Worm (Caenorhabditis elegans) whole organism, young adult: ENCODE measurements around the gene ZK1290.13.

Experiments
- B0035.1 ChIP-seq: sonication (generic microtip); optimal IDR thresholded peaks from 2 replicates; lab custom pipeline; 2016; ENCODE audit warnings: missing genetic modification characterization, mild to moderate bottlenecking, missing compliant biosample characterization, missing genotype, missing genetic modification reagents
- F33H1.4 ChIP-seq: fragments of 200-800 bp; sonication (Bioruptor generic); IDR thresholded peaks from 2 replicates; pipeline ENCODE4 v1.3.6; 2022; ENCODE audit warnings: missing genetic modification reagents, missing genetic modification characterization, missing compliant biosample characterization
- K12H6.12 ChIP-seq: fragments of 200-800 bp; sonication (Bioruptor generic); optimal IDR thresholded peaks from 2 replicates; lab custom pipeline; 2018; ENCODE audit warnings: mild to moderate bottlenecking, missing genetic modification characterization, missing compliant biosample characterization
- Y53F4B.3 ChIP-seq: fragments of 200-800 bp; sonication (Bioruptor generic); IDR thresholded peaks from 2 replicates; pipeline ENCODE4 v1.3.6; 2022; ENCODE audit warnings: missing genetic modification reagents, missing genetic modification characterization, missing compliant biosample characterization
- athp-1 ChIP-seq: sonication (generic microtip); optimal IDR thresholded peaks from 2 replicates; lab custom pipeline; 2017; ENCODE audit warnings: mild to moderate bottlenecking, missing genetic modification characterization, missing compliant biosample characterization
- attf-3 ChIP-seq: fragments of 200-800 bp; sonication (Bioruptor generic); conservative IDR thresholded peaks from 2 replicates; pipeline ENCODE4 v1.3.6; 2022; ENCODE audit warnings: missing genetic modification reagents, missing genetic modification characterization, missing compliant biosample characterization
- bed-1 ChIP-seq: fragments of 200-800 bp; sonication (Bioruptor generic); IDR thresholded peaks from 2 replicates; pipeline ENCODE4 v1.3.6; 2022; ENCODE audit warnings: missing genetic modification reagents, missing genetic modification characterization, missing compliant biosample characterization
- bed-2 ChIP-seq: fragments of 200-800 bp; sonication (Bioruptor generic); IDR thresholded peaks from 2 replicates; pipeline ENCODE4 v1.3.6; 2022; ENCODE audit warnings: missing genetic modification reagents, missing genetic modification characterization, missing compliant biosample characterization
- ccch-3 ChIP-seq: fragments of 200-800 bp; sonication (Bioruptor generic); optimal IDR thresholded peaks from 2 replicates; lab custom pipeline; 2018; ENCODE audit warnings: mild to moderate bottlenecking, missing genetic modification characterization, missing compliant biosample characterization
- dpff-1 ChIP-seq: sonication (generic microtip); optimal IDR thresholded peaks from 2 replicates; lab custom pipeline; 2017; ENCODE audit warnings: mild to moderate bottlenecking, missing genetic modification characterization, missing compliant biosample characterization
- efl-1 ChIP-seq: fragments of 150-350 bp; optimal IDR thresholded peaks from 2 replicates; lab custom pipeline; 2014; ENCODE audit warnings: missing biosample characterization, missing genetic modification reagents, missing genetic modification characterization
- egl-44 ChIP-seq: fragments of 200-800 bp; sonication (Bioruptor generic); IDR thresholded peaks from 2 replicates; pipeline ENCODE4 v1.3.6; 2022; ENCODE audit warnings: missing genetic modification reagents, missing genetic modification characterization, missing compliant biosample characterization
- egrh-3 ChIP-seq: fragments of 200-800 bp; sonication (Bioruptor generic); IDR thresholded peaks from 2 replicates; pipeline ENCODE4 v1.3.6; 2022; ENCODE audit warnings: missing genetic modification reagents, missing genetic modification characterization, missing compliant biosample characterization
- ets-4 ChIP-seq: fragments of 200-800 bp; sonication (Bioruptor generic); optimal IDR thresholded peaks from 2 replicates; lab custom pipeline; 2018; ENCODE audit warnings: mild to moderate bottlenecking, missing genetic modification characterization, missing compliant biosample characterization
- fkh-3 ChIP-seq: sonication (generic microtip); optimal IDR thresholded peaks from 2 replicates; lab custom pipeline; 2016; ENCODE audit warnings: mild to moderate bottlenecking, missing genetic modification characterization, missing compliant biosample characterization
- gei-17 ChIP-seq: fragments of 200-800 bp; sonication (Bioruptor generic); optimal IDR thresholded peaks from 2 replicates; lab custom pipeline; 2018; ENCODE audit warnings: mild to moderate bottlenecking, missing genetic modification characterization, missing compliant biosample characterization
- hlh-26 ChIP-seq: fragments of 200-800 bp; sonication (Bioruptor generic); conservative IDR thresholded peaks from 2 replicates; pipeline ENCODE4 v1.3.6; 2022; ENCODE audit warnings: missing genetic modification reagents, missing genetic modification characterization, missing compliant biosample characterization
- lag-1 ChIP-seq: fragments of 200-800 bp; sonication (Bioruptor generic); IDR thresholded peaks from 2 replicates; pipeline ENCODE4 v1.3.6; 2022; ENCODE audit warnings: missing genetic modification reagents, missing genetic modification characterization, missing compliant biosample characterization
- lsy-27 ChIP-seq: sonication (generic microtip); optimal IDR thresholded peaks from 2 replicates; lab custom pipeline; 2017; ENCODE audit warnings: missing genetic modification characterization, mild to moderate bottlenecking, missing compliant biosample characterization, antibody characterized with exemption, missing genotype, borderline replicate concordance; ENCODE audit not compliant: insufficient read depth
- mxl-1 ChIP-seq: sonication (generic microtip); optimal IDR thresholded peaks from 2 replicates; lab custom pipeline; 2016; ENCODE audit warnings: missing genetic modification characterization, missing compliant biosample characterization
- nhr-179 ChIP-seq: sonication (generic microtip); optimal IDR thresholded peaks from 2 replicates; lab custom pipeline; 2016; ENCODE audit warnings: mild to moderate bottlenecking, missing genetic modification characterization, missing compliant biosample characterization
- snpc-1.3 ChIP-seq: sonication (generic microtip); optimal IDR thresholded peaks from 2 replicates; lab custom pipeline; 2017; ENCODE audit warnings: missing genetic modification characterization, mild to moderate bottlenecking, missing compliant biosample characterization, antibody characterized with exemption, moderate library complexity, missing genotype, missing genetic modification reagents; ENCODE audit not compliant: insufficient read depth
- snpc-3.4 ChIP-seq: sonication (generic microtip); optimal IDR thresholded peaks from 2 replicates; lab custom pipeline; 2017; ENCODE audit warnings: missing genetic modification characterization, mild to moderate bottlenecking, missing compliant biosample characterization, antibody characterized with exemption, moderate library complexity, missing genotype, missing genetic modification reagents
- somi-1 ChIP-seq: fragments of 200-800 bp; sonication (Bioruptor generic); optimal IDR thresholded peaks from 2 replicates; lab custom pipeline; 2018; ENCODE audit warnings: mild to moderate bottlenecking, missing genetic modification characterization, missing compliant biosample characterization
- tlf-1 ChIP-seq: fragments of 200-800 bp; sonication (Bioruptor generic); optimal IDR thresholded peaks from 2 replicates; lab custom pipeline; 2018; ENCODE audit warnings: mild to moderate bottlenecking, missing genetic modification characterization, missing compliant biosample characterization
- unc-62 ChIP-seq: fragments of 150-350 bp; optimal IDR thresholded peaks from 2 replicates; lab custom pipeline; 2014; ENCODE audit warnings: missing biosample characterization, missing genetic modification reagents, missing genetic modification characterization
- xnd-1 ChIP-seq: sonication (generic microtip); optimal IDR thresholded peaks from 2 replicates; lab custom pipeline; 2016; ENCODE audit warnings: missing genotype, missing genetic modification reagents, missing genetic modification characterization, missing compliant biosample characterization
- zfh-2 ChIP-seq: fragments of 200-800 bp; sonication (Bioruptor generic); conservative IDR thresholded peaks from 2 replicates; pipeline ENCODE4 v1.3.6; 2022; ENCODE audit warnings: missing genetic modification reagents, missing genetic modification characterization, missing compliant biosample characterization
- ztf-25 ChIP-seq: fragments of 200-800 bp; sonication (Bioruptor generic); IDR thresholded peaks from 2 replicates; pipeline ENCODE4 v1.3.6; 2022; ENCODE audit warnings: missing genetic modification reagents, missing genetic modification characterization, missing compliant biosample characterization
- ztf-26 ChIP-seq: sonication (generic microtip); optimal IDR thresholded peaks from 2 replicates; lab custom pipeline; 2017; ENCODE audit warnings: missing genetic modification characterization, missing compliant biosample characterization
- ztf-3 ChIP-seq: fragments of 200-800 bp; sonication (Bioruptor generic); optimal IDR thresholded peaks from 2 replicates; lab custom pipeline; 2018; ENCODE audit warnings: mild to moderate bottlenecking, missing genetic modification characterization, missing compliant biosample characterization
- ztf-6 ChIP-seq: fragments of 200-800 bp; sonication (Bioruptor generic); IDR thresholded peaks from 2 replicates; pipeline ENCODE4 v1.3.6; 2022; ENCODE audit warnings: missing genetic modification reagents, missing genetic modification characterization, missing compliant biosample characterization

ZK1290.13 gene

DNA sequence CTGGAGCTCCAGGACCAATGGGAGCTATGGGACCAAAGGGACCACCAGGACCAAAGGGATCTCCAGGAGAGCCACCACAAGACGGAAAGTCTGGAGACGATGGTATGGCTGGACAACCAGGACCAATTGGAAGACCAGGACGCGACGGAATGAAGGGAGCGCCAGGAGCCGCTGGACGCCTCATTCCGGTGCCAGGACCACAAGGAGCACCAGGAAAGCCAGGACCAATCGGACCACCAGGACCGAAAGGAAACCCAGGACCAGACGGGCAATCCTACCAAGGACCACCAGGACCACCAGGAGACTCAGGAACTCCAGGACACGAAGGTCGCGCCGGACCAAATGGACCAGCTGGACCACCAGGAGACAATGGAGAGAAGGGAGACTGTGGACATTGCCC lies 10.0 kb downstream of the ZK1290.13 start:
- TF ChIP-seq tlf-1 (GFP tag; lab: Kevin White, UChicago) (no peak), zfh-2 (GFP tag; lab: Robert Waterston, UW) (peak; percentile 64; the same call in 1 of the 2 replicates), bed-1 (no peak)

DNA sequence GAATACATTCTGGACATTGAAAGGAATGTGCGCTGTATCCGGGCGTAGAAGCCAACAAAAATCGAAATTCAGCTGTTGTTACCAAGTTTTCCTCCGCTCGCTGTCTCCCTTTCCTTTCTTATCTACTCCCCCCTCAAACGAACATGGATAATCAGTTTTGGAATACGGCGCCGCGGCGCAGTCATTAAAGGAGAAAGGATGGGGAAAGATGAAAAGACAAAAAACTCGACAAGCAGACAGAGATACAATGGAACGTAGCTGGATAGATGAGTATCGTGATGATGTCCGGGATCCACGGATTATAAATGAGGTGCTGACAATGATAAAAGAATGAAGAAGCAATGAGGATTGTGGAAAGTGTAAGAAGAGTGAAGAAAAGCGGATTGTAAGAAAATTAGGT lies 10.6 kb downstream of the ZK1290.13 start:
- no peak for TF ChIP-seq xnd-1 (tag; lab: Kevin White, UChicago)
- TF ChIP-seq fkh-3 (tag; lab: Kevin White, UChicago), result no peak
- TF ChIP-seq egrh-3, result no peak
- no peak for TF ChIP-seq hlh-26 (GFP tag; lab: Robert Waterston, UW)
- TF ChIP-seq somi-1 (GFP tag; lab: Kevin White, UChicago), result no peak
- TF ChIP-seq nhr-179 (tag; lab: Kevin White, UChicago), result no peak
- no peak for TF ChIP-seq Y53F4B.3
- TF ChIP-seq dpff-1 (tag; lab: Kevin White, UChicago), result no peak
- no peak for TF ChIP-seq lag-1 (GFP tag; lab: Robert Waterston, UW)

DNA sequence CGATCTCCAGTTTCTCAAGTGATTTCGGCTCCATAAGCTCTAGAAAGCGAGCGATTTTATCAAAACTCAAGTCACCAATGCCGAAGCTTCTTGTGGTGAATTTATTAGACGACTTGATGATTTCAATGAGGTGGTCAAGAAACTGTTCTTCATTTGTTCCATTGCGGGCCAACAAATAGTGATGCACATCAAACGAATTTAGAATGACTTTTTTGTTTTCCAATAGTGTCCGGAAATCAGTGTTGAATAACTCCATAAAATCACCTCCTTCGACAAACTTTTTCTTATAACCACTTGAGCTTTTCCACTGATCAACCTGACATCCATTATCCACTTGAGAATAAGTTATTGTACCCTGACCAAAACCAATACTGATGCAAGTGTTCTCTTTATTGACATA lies 12.5 kb downstream of the ZK1290.13 start:
- no peak for TF ChIP-seq attf-3 (GFP tag; lab: Robert Waterston, UW)
- no peak for TF ChIP-seq gei-17 (GFP tag; lab: Kevin White, UChicago)
- TF ChIP-seq ztf-25 (GFP tag; lab: Robert Waterston, UW), result no peak
- TF ChIP-seq ztf-26 (tag; lab: Kevin White, UChicago), result no peak
- no peak for TF ChIP-seq snpc-3.4 (tag; lab: Kevin White, UChicago)
- TF ChIP-seq B0035.1 (tag; lab: Kevin White, UChicago), result no peak
- no peak for TF ChIP-seq ccch-3 (GFP tag; lab: Kevin White, UChicago)
- no peak for TF ChIP-seq ztf-3 (GFP tag; lab: Kevin White, UChicago)
- no peak for TF ChIP-seq F33H1.4
- TF ChIP-seq athp-1 (tag; lab: Kevin White, UChicago), result no peak
- TF ChIP-seq K12H6.12 (tag; lab: Kevin White, UChicago), result no peak
- TF ChIP-seq lsy-27 (tag; lab: Kevin White, UChicago), result no peak
- no peak for TF ChIP-seq snpc-1.3
- no peak for TF ChIP-seq ztf-6 (GFP tag; lab: Robert Waterston, UW)
- TF ChIP-seq bed-2 (GFP tag; lab: Robert Waterston, UW), result no peak
- no peak for TF ChIP-seq efl-1 (GFP tag; lab: Kevin White, UChicago)
- no peak for TF ChIP-seq egl-44 (GFP tag; lab: Robert Waterston, UW)
- TF ChIP-seq ets-4, result no peak

DNA sequence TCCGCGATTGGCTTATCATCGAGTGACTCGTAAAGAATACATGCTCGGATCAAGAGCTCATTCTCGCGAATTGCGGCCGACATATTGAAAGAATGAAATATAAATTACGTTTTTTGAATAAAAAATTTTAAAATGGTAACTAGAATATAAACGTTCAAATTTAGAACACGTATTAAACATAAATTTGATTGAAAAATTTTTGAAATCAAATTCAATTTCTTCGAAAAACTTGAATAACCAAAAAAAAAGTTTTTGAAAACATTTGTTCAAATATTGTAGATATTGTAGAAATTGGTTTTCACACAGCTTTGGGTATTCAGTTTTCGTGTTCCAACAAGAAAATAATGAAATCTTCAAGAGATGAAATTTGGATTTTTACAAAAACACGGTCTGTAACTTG lies 13.2 kb downstream of the ZK1290.13 start, which contains the start of gene fbxa-224:
Gene fbxa-224, minus strand, starts transcription at position 101 of the 400 bp plus-strand sequence.
- TF ChIP-seq hlh-26 (GFP tag; lab: Robert Waterston, UW) (no peak), unc-62 (GFP tag; lab: Kevin White, UChicago) (no peak), gei-17 (GFP tag; lab: Kevin White, UChicago) (no peak), somi-1 (GFP tag; lab: Kevin White, UChicago) (no peak)

DNA sequence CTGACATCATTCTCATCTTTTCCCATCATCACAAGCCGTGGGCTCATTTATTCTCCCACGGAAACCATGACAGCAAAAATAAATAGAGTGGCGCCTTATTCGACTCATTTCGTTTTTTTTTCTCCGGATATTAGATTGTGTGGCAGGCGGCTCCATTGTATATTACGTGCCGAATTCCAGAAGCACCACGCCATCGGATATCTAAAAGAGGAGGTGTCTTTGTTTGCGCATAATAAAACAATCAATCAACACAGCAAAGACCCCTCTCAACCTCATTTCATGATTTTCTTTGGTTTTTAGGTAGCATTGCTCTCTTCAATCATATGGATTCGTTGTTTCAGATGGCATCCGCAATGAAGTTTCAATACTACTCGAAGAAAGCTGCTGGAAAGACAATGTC lies 14.2 kb downstream of the ZK1290.13 start, which contains the start of gene tph-1:
Gene tph-1, plus strand, starts transcription at position 301 of the 400 bp plus-strand sequence.
- TF ChIP-seq mxl-1 (tag; lab: Kevin White, UChicago), result no peak
- TF ChIP-seq, all 124 proteins: peak for 0
